Worm (Caenorhabditis elegans) whole organism, young adult: ENCODE measurements around the gene Y69A2AR.47.

Experiments used
- B0261.1 ChIP-seq: sonication (generic microtip); optimal IDR thresholded peaks from 2 replicates; lab custom pipeline; 2016; ENCODE audit warnings: mild to moderate bottlenecking, missing genetic modification characterization, moderate library complexity, missing compliant biosample characterization
- B0336.3 ChIP-seq: fragments of 200-800 bp; sonication (Bioruptor generic); IDR thresholded peaks from 2 replicates; pipeline ENCODE4 v1.3.6; 2022; ENCODE audit warnings: missing genetic modification characterization, missing compliant biosample characterization
- D2030.7 ChIP-seq: fragments of 200-800 bp; sonication (Bioruptor generic); IDR thresholded peaks from 2 replicates; pipeline ENCODE4 v1.3.6; 2022; ENCODE audit warnings: missing genetic modification reagents, missing genetic modification characterization, missing compliant biosample characterization
- F23B12.7 ChIP-seq: sonication (generic microtip); optimal IDR thresholded peaks from 2 replicates; lab custom pipeline; 2017; ENCODE audit warnings: missing genetic modification characterization, mild to moderate bottlenecking, missing compliant biosample characterization, antibody characterized with exemption, moderate library complexity; ENCODE audit not compliant: insufficient read depth
- F52B5.7 ChIP-seq: sonication (generic microtip); optimal IDR thresholded peaks from 2 replicates; lab custom pipeline; 2016; ENCODE audit warnings: mild to moderate bottlenecking, missing genetic modification characterization, missing compliant biosample characterization
- K12H6.12 ChIP-seq: fragments of 200-800 bp; sonication (Bioruptor generic); optimal IDR thresholded peaks from 2 replicates; lab custom pipeline; 2018; ENCODE audit warnings: mild to moderate bottlenecking, missing genetic modification characterization, missing compliant biosample characterization
- T07F8.4 ChIP-seq: sonication (generic microtip); optimal IDR thresholded peaks from 2 replicates; lab custom pipeline; 2016; ENCODE audit warnings: mild to moderate bottlenecking, missing genetic modification characterization, moderate library complexity, missing compliant biosample characterization
- T26A5.8 ChIP-seq: sonication (generic microtip); optimal IDR thresholded peaks from 2 replicates; lab custom pipeline; 2016; ENCODE audit warnings: missing genetic modification characterization, missing compliant biosample characterization
- attf-5 ChIP-seq: fragments of 200-800 bp; sonication (Bioruptor generic); optimal IDR thresholded peaks from 2 replicates; lab custom pipeline; 2018; ENCODE audit warnings: mild to moderate bottlenecking, missing genetic modification characterization, missing compliant biosample characterization
- attf-6 ChIP-seq: fragments of 200-800 bp; sonication (Bioruptor generic); IDR thresholded peaks from 2 replicates; pipeline ENCODE4 v1.3.6; 2022; ENCODE audit warnings: missing genetic modification reagents, missing genetic modification characterization, missing compliant biosample characterization
- bed-2 ChIP-seq: fragments of 200-800 bp; sonication (Bioruptor generic); IDR thresholded peaks from 2 replicates; pipeline ENCODE4 v1.3.6; 2022; ENCODE audit warnings: missing genetic modification reagents, missing genetic modification characterization, missing compliant biosample characterization
- cebp-1 ChIP-seq, 2 experiments: fragments of 200-800 bp in 1 of 2; sonication (Bioruptor generic) in 1 of 2; sonication (generic microtip) in 1 of 2; IDR thresholded peaks in 1 of 2; optimal IDR thresholded peaks in 1 of 2; 2 replicates each; pipeline versions ENCODE4 v1.3.6 to Lab custom; 2017 to 2022; ENCODE audit warnings: missing compliant biosample characterization in 2 of 2, missing genetic modification characterization in 2 of 2, mild to moderate bottlenecking in 1 of 2, missing genetic modification reagents in 1 of 2, moderate library complexity in 1 of 2
- cebp-2 ChIP-seq: fragments of 200-800 bp; sonication (Bioruptor generic); IDR thresholded peaks from 2 replicates; pipeline ENCODE4 v1.3.6; 2022; ENCODE audit warnings: missing genetic modification characterization, missing compliant biosample characterization
- ceh-40 ChIP-seq: fragments of 200-800 bp; sonication (Bioruptor generic); IDR thresholded peaks from 2 replicates; pipeline ENCODE4 v1.3.6; 2022; ENCODE audit warnings: missing genetic modification characterization, missing compliant biosample characterization
- ceh-58 ChIP-seq: fragments of 200-800 bp; sonication (Bioruptor generic); IDR thresholded peaks from 2 replicates; pipeline ENCODE4 v1.3.6; 2022; ENCODE audit warnings: missing genetic modification characterization, missing compliant biosample characterization
- ceh-79 ChIP-seq: sonication (generic microtip); optimal IDR thresholded peaks from 2 replicates; lab custom pipeline; 2017; ENCODE audit warnings: mild to moderate bottlenecking, missing genetic modification characterization, missing compliant biosample characterization
- chd-7 ChIP-seq: sonication (generic microtip); optimal IDR thresholded peaks from 2 replicates; lab custom pipeline; 2016; ENCODE audit warnings: mild to moderate bottlenecking, missing genetic modification characterization, moderate library complexity, missing compliant biosample characterization
- dox-1 ChIP-seq: fragments of 200-800 bp; sonication (Bioruptor generic); IDR thresholded peaks from 2 replicates; pipeline ENCODE4 v1.3.6; 2022; ENCODE audit warnings: missing genetic modification reagents, missing genetic modification characterization, missing compliant biosample characterization
- egl-44 ChIP-seq: fragments of 200-800 bp; sonication (Bioruptor generic); IDR thresholded peaks from 2 replicates; pipeline ENCODE4 v1.3.6; 2022; ENCODE audit warnings: missing genetic modification reagents, missing genetic modification characterization, missing compliant biosample characterization
- gei-17 ChIP-seq: fragments of 200-800 bp; sonication (Bioruptor generic); optimal IDR thresholded peaks from 2 replicates; lab custom pipeline; 2018; ENCODE audit warnings: mild to moderate bottlenecking, missing genetic modification characterization, missing compliant biosample characterization
- hlh-26 ChIP-seq: fragments of 200-800 bp; sonication (Bioruptor generic); conservative IDR thresholded peaks from 2 replicates; pipeline ENCODE4 v1.3.6; 2022; ENCODE audit warnings: missing genetic modification reagents, missing genetic modification characterization, missing compliant biosample characterization
- hmg-1.2 ChIP-seq: fragments of 200-800 bp; sonication (Bioruptor generic); IDR thresholded peaks from 2 replicates; pipeline ENCODE4 v1.3.6; 2022; ENCODE audit warnings: missing genetic modification reagents, missing genetic modification characterization, missing compliant biosample characterization
- hmg-20 ChIP-seq: fragments of 200-800 bp; sonication (Bioruptor generic); IDR thresholded peaks from 2 replicates; pipeline ENCODE4 v1.3.6; 2022; ENCODE audit warnings: missing genetic modification reagents, missing genetic modification characterization, missing compliant biosample characterization
- let-607 ChIP-seq, 2 experiments: fragments of 200-800 bp in 1 of 2; sonication (Bioruptor generic) in 1 of 2; sonication (generic microtip) in 1 of 2; optimal IDR thresholded peaks; 2 replicates each; lab custom pipeline; 2016 to 2018; ENCODE audit warnings: mild to moderate bottlenecking in 2 of 2, missing compliant biosample characterization in 2 of 2, missing genetic modification characterization in 2 of 2, moderate library complexity in 2 of 2, missing genotype in 1 of 2
- lin-35 ChIP-seq, 3 experiments: fragments of 150-350 bp in 2 of 3; sonication (generic microtip) in 1 of 3; optimal IDR thresholded peaks; 2 replicates each; lab custom pipeline; 2014 to 2018; ENCODE audit warnings: missing biosample characterization in 3 of 3, missing genetic modification characterization in 3 of 3, missing genetic modification reagents in 3 of 3
- lin-40 ChIP-seq: sonication (generic microtip); optimal IDR thresholded peaks from 2 replicates; lab custom pipeline; 2016; ENCODE audit warnings: missing genetic modification characterization, mild to moderate bottlenecking, missing compliant biosample characterization, missing genotype, missing genetic modification reagents
- lin-54 ChIP-seq: fragments of 200-800 bp; sonication (Bioruptor generic); optimal IDR thresholded peaks from 2 replicates; lab custom pipeline; 2018; ENCODE audit warnings: mild to moderate bottlenecking, missing genetic modification characterization, missing compliant biosample characterization
- lsl-1 ChIP-seq: fragments of 200-800 bp; sonication (Bioruptor generic); optimal IDR thresholded peaks from 2 replicates; lab custom pipeline; 2018; ENCODE audit warnings: mild to moderate bottlenecking, missing genetic modification characterization, moderate library complexity, missing compliant biosample characterization
- lsy-27 ChIP-seq: sonication (generic microtip); optimal IDR thresholded peaks from 2 replicates; lab custom pipeline; 2017; ENCODE audit warnings: missing genetic modification characterization, mild to moderate bottlenecking, missing compliant biosample characterization, antibody characterized with exemption, missing genotype, borderline replicate concordance; ENCODE audit not compliant: insufficient read depth
- madf-3 ChIP-seq: fragments of 200-800 bp; sonication (Bioruptor generic); IDR thresholded peaks from 2 replicates; pipeline ENCODE4 v1.3.6; 2022; ENCODE audit warnings: missing genetic modification reagents, missing genetic modification characterization, missing compliant biosample characterization
- madf-6 ChIP-seq: fragments of 200-800 bp; sonication (Bioruptor generic); IDR thresholded peaks from 2 replicates; pipeline ENCODE4 v1.3.6; 2022; ENCODE audit warnings: missing genetic modification reagents, missing genetic modification characterization, missing compliant biosample characterization
- mcd-1 ChIP-seq: fragments of 200-800 bp; sonication (Bioruptor generic); IDR thresholded peaks from 2 replicates; pipeline ENCODE4 v1.3.6; 2022; ENCODE audit warnings: missing genetic modification reagents, missing genetic modification characterization, missing compliant biosample characterization
- nfyb-1 ChIP-seq: fragments of 200-800 bp; sonication (Bioruptor generic); IDR thresholded peaks from 2 replicates; pipeline ENCODE4 v1.3.6; 2022; ENCODE audit warnings: missing genetic modification reagents, missing genetic modification characterization, missing compliant biosample characterization
- nhr-120 ChIP-seq: fragments of 200-800 bp; sonication (Bioruptor generic); IDR thresholded peaks from 2 replicates; pipeline ENCODE4 v1.3.6; 2022; ENCODE audit warnings: missing genetic modification characterization, missing compliant biosample characterization
- nhr-90 ChIP-seq: sonication (generic microtip); optimal IDR thresholded peaks from 2 replicates; lab custom pipeline; 2016; ENCODE audit warnings: missing genotype, mild to moderate bottlenecking, missing genetic modification characterization, missing compliant biosample characterization
- pbrm-1 ChIP-seq: fragments of 200-800 bp; sonication (Bioruptor generic); IDR thresholded peaks from 2 replicates; pipeline ENCODE4 v1.3.6; 2022; ENCODE audit warnings: missing genetic modification reagents, missing genetic modification characterization, missing compliant biosample characterization
- rcor-1 ChIP-seq: fragments of 200-800 bp; sonication (Bioruptor generic); IDR thresholded peaks from 2 replicates; pipeline ENCODE4 v1.3.6; 2022; ENCODE audit warnings: missing genetic modification reagents, missing genetic modification characterization, missing compliant biosample characterization
- repo-1 ChIP-seq: sonication (generic microtip); optimal IDR thresholded peaks from 2 replicates; lab custom pipeline; 2017; ENCODE audit warnings: mild to moderate bottlenecking, missing genetic modification characterization, missing compliant biosample characterization
- sdz-38 ChIP-seq: sonication (generic microtip); optimal IDR thresholded peaks from 2 replicates; lab custom pipeline; 2016; ENCODE audit warnings: missing genotype, missing genetic modification characterization, missing compliant biosample characterization
- snpc-1.3 ChIP-seq: sonication (generic microtip); optimal IDR thresholded peaks from 2 replicates; lab custom pipeline; 2017; ENCODE audit warnings: missing genetic modification characterization, mild to moderate bottlenecking, missing compliant biosample characterization, antibody characterized with exemption, moderate library complexity, missing genotype, missing genetic modification reagents; ENCODE audit not compliant: insufficient read depth
- snpc-4 ChIP-seq, 5 experiments: fragments of 150-350 bp in 1 of 5; sonication (generic microtip) in 4 of 5; optimal IDR thresholded peaks; 2 replicates each; lab custom pipeline; 2014 to 2018; ENCODE audit warnings: missing genetic modification characterization in 5 of 5, missing biosample characterization in 3 of 5, antibody characterized with exemption in 2 of 5, mild to moderate bottlenecking in 2 of 5, missing compliant biosample characterization in 2 of 5, missing genotype in 2 of 5, moderate library complexity in 2 of 5, missing genetic modification reagents in 1 of 5
- sptf-2 ChIP-seq: fragments of 200-800 bp; sonication (Bioruptor generic); optimal IDR thresholded peaks from 2 replicates; lab custom pipeline; 2018; ENCODE audit warnings: mild to moderate bottlenecking, missing genetic modification characterization, missing compliant biosample characterization
- tbp1 ChIP-seq: fragments of 200-800 bp; sonication (Bioruptor generic); optimal IDR thresholded peaks from 2 replicates; lab custom pipeline; 2018; ENCODE audit warnings: mild to moderate bottlenecking, missing genetic modification characterization, missing compliant biosample characterization
- xnd-1 ChIP-seq: sonication (generic microtip); optimal IDR thresholded peaks from 2 replicates; lab custom pipeline; 2016; ENCODE audit warnings: missing genotype, missing genetic modification reagents, missing genetic modification characterization, missing compliant biosample characterization
- ztf-26 ChIP-seq: sonication (generic microtip); optimal IDR thresholded peaks from 2 replicates; lab custom pipeline; 2017; ENCODE audit warnings: missing genetic modification characterization, missing compliant biosample characterization

The Y69A2AR.47 gene

DNA sequence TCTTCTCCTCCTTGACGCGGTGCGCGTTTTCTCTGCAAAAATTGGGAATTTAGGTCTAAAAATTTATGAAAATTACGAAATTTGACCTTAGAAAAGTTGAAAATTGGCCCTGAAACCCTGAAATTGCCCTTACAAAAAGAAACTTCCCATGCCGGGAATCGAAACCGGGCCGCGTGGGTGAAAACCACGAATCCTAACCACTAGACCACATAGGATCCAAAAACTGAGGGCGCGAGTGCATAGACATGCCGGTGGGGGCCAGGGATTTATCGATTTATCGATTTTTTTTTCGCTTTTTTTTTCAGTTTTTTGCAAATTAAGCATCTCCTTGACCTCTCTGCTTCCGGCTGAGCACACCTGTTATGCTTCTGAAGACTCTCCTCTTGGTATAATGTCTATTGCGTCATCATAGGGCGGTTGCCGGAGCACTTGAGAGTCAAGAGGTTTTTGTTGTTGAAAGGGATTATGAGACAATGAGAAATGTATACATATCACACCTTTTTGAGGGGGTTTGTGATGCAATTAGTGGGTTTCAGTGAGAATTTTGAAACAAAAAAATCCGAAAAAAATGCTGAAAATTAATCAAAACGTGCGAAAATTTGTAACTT, 42.3 kb downstream of the Y69A2AR.47 start:
- 0 out of 2 replicates have a peak, but pooled peaks have one; percentile 43 for TF ChIP-seq nhr-120
- TF ChIP-seq lsy-27 (tag; lab: Kevin White, UChicago), result peak; percentile 24
- peak; percentile 7 for TF ChIP-seq ceh-79 (tag; lab: Kevin White, UChicago)
- TF ChIP-seq dox-1 (GFP tag; lab: Robert Waterston, UW), result peak; percentile 79
- TF ChIP-seq sptf-2 (GFP tag; lab: Kevin White, UChicago), result no peak
- peak; percentile 61 for TF ChIP-seq lin-54 (GFP tag; lab: Kevin White, UChicago)
- 0 out of 2 replicates have a peak, but pooled peaks have one; percentile 17 for TF ChIP-seq madf-3 (GFP tag; lab: Robert Waterston, UW)
- TF ChIP-seq K12H6.12 (tag; lab: Kevin White, UChicago), result no peak
- TF ChIP-seq nfyb-1 (GFP tag; lab: Robert Waterston, UW), result peak; percentile 91
- TF ChIP-seq ztf-26 (tag; lab: Kevin White, UChicago), result peak; percentile 15
- TF ChIP-seq lin-35 (GFP tag; optimal IDR thresholded peaks at IDR 0.05; lab: Kevin White, UChicago), result peak in 1 of 3 experiments; percentile 59
- TF ChIP-seq ceh-58 (GFP tag; lab: Robert Waterston, UW), result 0 out of 2 replicates have a peak, but pooled peaks have one; percentile 30
- peak; percentile 65 for TF ChIP-seq B0336.3 (GFP tag; lab: Robert Waterston, UW)
- peak; percentile 17 for TF ChIP-seq T07F8.4 (tag; lab: Kevin White, UChicago)
- no peak for TF ChIP-seq cebp-1 (GFP tag; IDR thresholded peaks at IDR 0.05; lab: Robert Waterston, UW)
- TF ChIP-seq cebp-1 (tag; optimal IDR thresholded peaks at IDR 0.05; lab: Kevin White, UChicago), result peak; percentile 77
- TF ChIP-seq let-607 (tag; optimal IDR thresholded peaks at IDR 0.05; lab: Kevin White, UChicago), result peak in 1 of 2 experiments; percentile 55
- no peak for TF ChIP-seq rcor-1 (GFP tag; lab: Robert Waterston, UW)
- 0 out of 2 replicates have a peak, but pooled peaks have one; percentile 8 for TF ChIP-seq pbrm-1
- TF ChIP-seq repo-1 (tag; lab: Kevin White, UChicago), result peak; percentile 42
- peak; percentile 62 for TF ChIP-seq T26A5.8 (tag; lab: Kevin White, UChicago)
- peak; percentile 35 for TF ChIP-seq F23B12.7 (tag; lab: Kevin White, UChicago)
- peak; percentile 60 for TF ChIP-seq hmg-1.2
- TF ChIP-seq B0261.1 (tag; lab: Kevin White, UChicago), result peak; percentile 88
- TF ChIP-seq lsl-1 (GFP tag; lab: Kevin White, UChicago), result peak; percentile 19
- no peak for TF ChIP-seq sdz-38 (tag; lab: Kevin White, UChicago)
- 0 out of 2 replicates have a peak, but pooled peaks have one; percentile 27 for TF ChIP-seq hmg-20 (GFP tag; lab: Robert Waterston, UW)
- TF ChIP-seq mcd-1, result peak; percentile 71
- 0 out of 2 replicates have a peak, but pooled peaks have one; percentile 67 for TF ChIP-seq ceh-40 (GFP tag; lab: Robert Waterston, UW)
- TF ChIP-seq gei-17, result peak; percentile 13
- TF ChIP-seq D2030.7 (GFP tag; lab: Robert Waterston, UW), result peak; percentile 43; the same call in 1 of the 2 replicates
- peak; percentile 58; the same call in 1 of the 2 replicates for TF ChIP-seq egl-44
- TF ChIP-seq snpc-1.3 (tag; lab: Kevin White, UChicago), result peak; percentile 19
- peak; percentile 79; the same call in 1 of the 2 replicates for TF ChIP-seq cebp-2 (GFP tag; lab: Robert Waterston, UW)
- no peak for TF ChIP-seq xnd-1 (tag; lab: Kevin White, UChicago)
- 0 out of 2 replicates have a peak, but pooled peaks have one; percentile 33 for TF ChIP-seq attf-6
- peak; percentile 54 for TF ChIP-seq attf-5 (GFP tag; lab: Kevin White, UChicago)
- TF ChIP-seq chd-7 (tag; lab: Kevin White, UChicago), result peak; percentile 47
- no peak for TF ChIP-seq hlh-26 (GFP tag; lab: Robert Waterston, UW)
- peak; percentile 61 for TF ChIP-seq madf-6
- TF ChIP-seq bed-2 (GFP tag; lab: Robert Waterston, UW), result no peak
- TF ChIP-seq snpc-4 (GFP tag; optimal IDR thresholded peaks at IDR 0.05; lab: Kevin White, UChicago), result no peak
- peak in 3 of 4 experiments; percentile 9 to 54 (median 10) for TF ChIP-seq snpc-4 (tag; optimal IDR thresholded peaks at IDR 0.05; lab: Kevin White, UChicago)
- TF ChIP-seq F52B5.7 (tag; lab: Kevin White, UChicago), result peak; percentile 48
- peak; percentile 17 for TF ChIP-seq nhr-90
- TF ChIP-seq tbp1 (GFP tag; lab: Kevin White, UChicago), result peak; percentile 97
- TF ChIP-seq lin-40, result peak; percentile 58
